Worm (Caenorhabditis elegans): Measurements from ENCODE around the gene C17F4.7.
A peak's percentile ranks its signal among the peaks of the same experiment; 100 is the strongest.

Gene C17F4.7

ce11 chrII:3250195-3250594 lies 4.4 kb upstream of the C17F4.7 start:
- TF ChIP-seq nhr-237 (tag; optimal IDR thresholded peaks at IDR 0.05) (no peak), nhr-6 (tag; optimal IDR thresholded peaks at IDR 0.05) (no peak), sma-3 (GFP tag; optimal IDR thresholded peaks at IDR 0.05) (no peak), ztf-4 (tag; optimal IDR thresholded peaks at IDR 0.05) (no peak), F13H6.1 (tag; optimal IDR thresholded peaks at IDR 0.05) (no peak), lsy-2 (tag; optimal IDR thresholded peaks at IDR 0.05) (no peak), unc-55 (GFP tag; optimal IDR thresholded peaks at IDR 0.05) (no peak), zag-1 (tag; optimal IDR thresholded peaks at IDR 0.05) (no peak), fos-1 (tag; optimal IDR thresholded peaks at IDR 0.05) (no peak), alr-1 (tag; optimal IDR thresholded peaks at IDR 0.05) (no peak), ztf-1 (GFP tag; conservative IDR thresholded peaks at IDR 0.05) (no peak), ceh-82 (tag; optimal IDR thresholded peaks at IDR 0.05) (no peak), elt-3 (tag; optimal IDR thresholded peaks at IDR 0.05) (no peak), crh-2 (tag; optimal IDR thresholded peaks at IDR 0.05) (no peak), elt-1 (tag; optimal IDR thresholded peaks at IDR 0.05) (no peak), ztf-11 (tag; optimal IDR thresholded peaks at IDR 0.05) (no peak), nhr-10 (tag; optimal IDR thresholded peaks at IDR 0.05) (no peak), R02D3.7 (tag; optimal IDR thresholded peaks at IDR 0.05) (no peak), unc-39 (tag; optimal IDR thresholded peaks at IDR 0.05) (no peak)

DNA sequence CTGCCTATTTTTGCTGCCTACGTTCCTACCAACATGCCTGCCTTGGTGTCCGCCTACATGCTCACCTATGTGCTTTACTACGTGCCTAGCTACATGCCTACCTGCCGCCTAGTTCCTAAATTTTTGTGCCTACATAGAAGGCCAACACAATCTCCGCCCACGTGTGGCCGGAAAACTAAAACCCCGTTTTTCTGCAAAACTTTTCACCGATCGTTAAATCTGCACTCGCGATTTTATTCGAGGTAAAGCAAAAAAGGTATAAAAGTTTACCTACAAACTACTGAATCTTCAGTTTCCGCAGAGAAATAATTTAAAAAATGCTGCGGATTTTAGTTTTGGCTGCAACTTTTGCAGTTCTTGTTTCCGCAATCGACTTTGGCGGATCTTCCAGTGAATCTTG lies 3.6 kb upstream of the C17F4.7 start, which contains the start of gene clec-124:
TSS of gene clec-124 (plus strand) at position 301 of the 400 bp plus-strand sequence.
- TF ChIP-seq alr-1 (tag; optimal IDR thresholded peaks at IDR 0.05): no peak
- no peak for TF ChIP-seq fos-1 (tag; optimal IDR thresholded peaks at IDR 0.05)
- no peak for TF ChIP-seq dmd-4 (tag; optimal IDR thresholded peaks at IDR 0.05)
- no peak for TF ChIP-seq elt-1 (tag; optimal IDR thresholded peaks at IDR 0.05)
- no peak for TF ChIP-seq sma-3 (GFP tag; optimal IDR thresholded peaks at IDR 0.05)
- TF ChIP-seq R02D3.7 (tag; optimal IDR thresholded peaks at IDR 0.05): no peak
- no peak for TF ChIP-seq nhr-10 (tag; optimal IDR thresholded peaks at IDR 0.05)

DNA sequence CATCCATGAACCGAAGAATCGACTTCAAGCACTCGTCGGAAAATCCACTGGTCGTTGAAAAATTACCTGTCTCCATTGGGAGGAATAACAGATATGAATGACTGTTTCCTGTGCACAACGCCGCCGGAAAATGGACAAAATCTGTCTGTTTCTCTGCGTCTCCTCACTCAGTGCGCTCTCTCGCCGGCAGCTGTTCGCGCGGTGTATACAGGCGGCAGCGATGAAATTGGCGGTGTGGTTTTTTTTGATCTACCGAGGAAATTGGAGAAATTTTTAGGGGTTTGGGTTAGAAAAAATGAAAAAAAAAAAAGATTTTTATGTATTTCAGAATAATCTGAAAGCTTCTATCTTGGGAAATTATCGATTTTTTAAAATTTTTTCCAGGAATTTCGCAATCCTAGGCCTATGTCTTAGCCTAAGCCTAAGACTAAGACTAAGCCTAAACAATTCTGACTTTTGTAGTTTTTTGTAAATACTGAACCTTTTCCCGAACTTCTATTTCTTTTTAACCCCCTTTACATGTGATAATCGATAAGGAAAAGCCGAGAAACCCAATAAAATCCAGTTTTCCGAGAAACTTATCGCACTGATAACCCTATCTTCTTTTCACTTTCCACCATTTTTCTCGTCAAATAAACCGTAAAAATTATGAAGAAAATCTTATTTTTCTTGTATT lies 2.4 kb upstream of the C17F4.7 start, which contains the start of the genes fbxc-50 and C17F4.2:
TSS of gene fbxc-50 (minus strand) at position 81 of the 676 bp plus-strand sequence.
TSS of gene C17F4.2 (plus strand) at position 626 of the 676 bp plus-strand sequence.
- TF ChIP-seq sma-9 (GFP tag; optimal IDR thresholded peaks at IDR 0.05): no peak
- no peak for TF ChIP-seq sma-9 (tag; optimal IDR thresholded peaks at IDR 0.05)
- no peak for TF ChIP-seq F13H6.1 (tag; optimal IDR thresholded peaks at IDR 0.05)
- TF ChIP-seq unc-62 (GFP tag; optimal IDR thresholded peaks at IDR 0.05): no peak

DNA sequence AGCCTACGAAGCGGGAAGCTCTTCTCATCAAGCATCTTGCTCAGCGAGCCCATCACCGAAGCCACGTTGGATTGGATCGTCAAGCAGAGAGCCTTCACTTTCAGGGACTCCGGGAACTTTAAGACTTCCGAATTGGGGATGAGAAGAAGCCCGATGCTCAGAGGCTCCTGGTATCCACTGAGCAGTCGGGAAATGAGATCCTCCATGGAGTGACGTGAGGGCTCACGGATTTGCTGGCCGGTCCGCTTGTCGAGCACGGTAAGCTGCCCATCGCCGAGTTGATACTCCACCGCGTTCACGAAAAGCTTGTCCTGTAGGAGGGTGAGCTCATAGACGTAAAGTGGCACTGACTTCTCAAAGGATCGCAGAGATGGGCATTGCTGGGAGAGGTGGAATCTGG lies 1.7 kb upstream of the C17F4.7 start:
- no peak for TF ChIP-seq ZK546.5 (tag; optimal IDR thresholded peaks at IDR 0.05)
- no peak for TF ChIP-seq nhr-10 (tag; optimal IDR thresholded peaks at IDR 0.05)
- TF ChIP-seq ztf-11 (tag; optimal IDR thresholded peaks at IDR 0.05): no peak
- TF ChIP-seq ama-1 (optimal IDR thresholded peaks at IDR 0.05): no peak
- no peak for TF ChIP-seq mbf-1 (tag; optimal IDR thresholded peaks at IDR 0.05)
- no peak for TF ChIP-seq ztf-1 (GFP tag; conservative IDR thresholded peaks at IDR 0.05)
- TF ChIP-seq unc-55 (GFP tag; optimal IDR thresholded peaks at IDR 0.05): no peak
- TF ChIP-seq ceh-16 (tag; optimal IDR thresholded peaks at IDR 0.05): no peak
- TF ChIP-seq unc-62 (GFP tag; optimal IDR thresholded peaks at IDR 0.05): no peak
- TF ChIP-seq nhr-11 (tag; optimal IDR thresholded peaks at IDR 0.05): no peak
- no peak for TF ChIP-seq skn-1 (tag; optimal IDR thresholded peaks at IDR 0.05)
- no peak for TF ChIP-seq lin-11 (tag; optimal IDR thresholded peaks at IDR 0.05)
- TF ChIP-seq sem-4 (tag; optimal IDR thresholded peaks at IDR 0.05): no peak
- no peak for TF ChIP-seq nhr-12 (tag; optimal IDR thresholded peaks at IDR 0.05)
- TF ChIP-seq C34F6.9 (tag; optimal IDR thresholded peaks at IDR 0.05): no peak

DNA sequence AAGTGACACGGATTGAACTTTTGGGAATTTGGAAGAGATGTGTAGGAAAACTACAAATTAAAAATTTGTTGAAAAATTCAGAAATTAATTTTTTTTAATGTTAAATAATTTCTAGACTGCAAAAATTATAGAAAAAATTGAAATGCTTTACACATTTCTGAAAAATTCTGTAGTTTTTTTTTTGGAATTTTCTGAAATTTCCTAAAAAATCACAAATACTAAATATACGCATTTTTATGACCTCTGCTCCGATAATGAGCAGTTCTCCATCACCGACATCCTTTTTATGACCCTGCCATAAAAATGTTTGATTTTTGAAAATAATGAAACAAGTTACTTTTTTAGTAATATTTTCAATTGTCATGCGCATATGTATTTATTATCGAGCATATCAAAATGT lies 1.1 kb downstream of the C17F4.7 start:
- TF ChIP-seq lin-13 (GFP tag; optimal IDR thresholded peaks at IDR 0.05) (peak; percentile 6), nhr-11 (tag; optimal IDR thresholded peaks at IDR 0.05) (no peak), fos-1 (tag; optimal IDR thresholded peaks at IDR 0.05) (peak; percentile 50)
